Worm (Caenorhabditis elegans) whole organism, mixed stage, embryonic: ENCODE results near the gene C08A9.3.
A peak's percentile ranks its signal among the peaks of the same experiment; 100 is the strongest.
"Not testable (repeated sequence)": the region's sequence is repeated elsewhere in the genome, so short reads cannot be mapped to it uniquely, and the experiment has no call there.

Source experiments
- M03D4.4 ChIP-seq: sonication (generic microtip); optimal IDR thresholded peaks from 2 replicates; lab custom pipeline; 2017; ENCODE audit warnings: mild to moderate bottlenecking, missing genetic modification characterization, missing compliant biosample characterization
- bed-3 ChIP-seq: fragments of 200-800 bp; sonication (Bioruptor generic); optimal IDR thresholded peaks from 3 replicates; lab custom pipeline; 2018; ENCODE audit warnings: mild to moderate bottlenecking, missing genetic modification characterization, moderate library complexity, missing compliant biosample characterization
- blmp-1 ChIP-seq: fragments of 150-350 bp; optimal IDR thresholded peaks from 2 replicates; lab custom pipeline; 2014; ENCODE audit warnings: missing biosample characterization, missing genetic modification characterization
- ceh-39 ChIP-seq: fragments of 150-350 bp; optimal IDR thresholded peaks from 2 replicates; lab custom pipeline; 2014; ENCODE audit warnings: missing biosample characterization, missing genetic modification characterization
- ceh-43 ChIP-seq: fragments of 200-800 bp; sonication (Bioruptor generic); optimal IDR thresholded peaks from 2 replicates; lab custom pipeline; 2018; ENCODE audit warnings: mild to moderate bottlenecking, missing genetic modification characterization, moderate library complexity, missing compliant biosample characterization
- ceh-83 ChIP-seq: fragments of 200-800 bp; sonication (Bioruptor generic); optimal IDR thresholded peaks from 2 replicates; lab custom pipeline; 2018; ENCODE audit warnings: mild to moderate bottlenecking, missing genetic modification characterization, missing compliant biosample characterization
- ces-1 ChIP-seq: fragments of 150-350 bp; optimal IDR thresholded peaks from 2 replicates; lab custom pipeline; 2014; ENCODE audit warnings: missing biosample characterization, missing genetic modification reagents, missing genetic modification characterization
- cnd-1 ChIP-seq: fragments of 200-800 bp; sonication (Bioruptor generic); optimal IDR thresholded peaks from 2 replicates; lab custom pipeline; 2018; ENCODE audit warnings: mild to moderate bottlenecking, missing genetic modification characterization, missing compliant biosample characterization
- drap-1 ChIP-seq: fragments of 200-800 bp; sonication (Bioruptor generic); optimal IDR thresholded peaks from 3 replicates; lab custom pipeline; 2018; ENCODE audit warnings: mild to moderate bottlenecking, missing genetic modification characterization, missing compliant biosample characterization
- elt-1 ChIP-seq: sonication (generic microtip); optimal IDR thresholded peaks from 2 replicates; lab custom pipeline; 2017; ENCODE audit warnings: missing genetic modification characterization, mild to moderate bottlenecking, missing compliant biosample characterization, antibody characterized with exemption, moderate library complexity, borderline replicate concordance; ENCODE audit not compliant: insufficient read depth
- flh-1 ChIP-seq: fragments of 200-800 bp; sonication (Bioruptor generic); optimal IDR thresholded peaks from 2 replicates; lab custom pipeline; 2018; ENCODE audit warnings: mild to moderate bottlenecking, missing genetic modification characterization, moderate library complexity, missing compliant biosample characterization
- hlh-1 ChIP-seq: fragments of 150-350 bp; optimal IDR thresholded peaks from 2 replicates; lab custom pipeline; 2014; ENCODE audit warnings: missing biosample characterization, missing genetic modification reagents, missing genetic modification characterization
- mls-2 ChIP-seq: sonication (generic microtip); optimal IDR thresholded peaks from 2 replicates; lab custom pipeline; 2016; ENCODE audit warnings: mild to moderate bottlenecking, missing genetic modification characterization, moderate library complexity, missing compliant biosample characterization
- nhr-2 ChIP-seq: fragments of 150-350 bp; optimal IDR thresholded peaks from 2 replicates; lab custom pipeline; 2014; ENCODE audit warnings: missing biosample characterization, missing genetic modification characterization
- nhr-237 ChIP-seq: fragments of 150-350 bp; optimal IDR thresholded peaks from 2 replicates; lab custom pipeline; 2014; ENCODE audit warnings: missing biosample characterization, missing genetic modification characterization
- nhr-28 ChIP-seq: fragments of 150-350 bp; optimal IDR thresholded peaks from 2 replicates; lab custom pipeline; 2014; ENCODE audit warnings: missing biosample characterization, missing genetic modification characterization
- pha-4 ChIP-seq: fragments of 150-350 bp; optimal IDR thresholded peaks from 2 replicates; lab custom pipeline; 2018; ENCODE audit warnings: missing biosample characterization, missing genetic modification reagents, missing genetic modification characterization
- sem-2 ChIP-seq: fragments of 200-800 bp; sonication (Bioruptor generic); optimal IDR thresholded peaks from 2 replicates; lab custom pipeline; 2018; ENCODE audit warnings: mild to moderate bottlenecking, missing genetic modification characterization, missing compliant biosample characterization
- snpc-4 ChIP-seq: fragments of 150-350 bp; optimal IDR thresholded peaks from 2 replicates; lab custom pipeline; 2014; ENCODE audit warnings: missing biosample characterization, missing genetic modification characterization
- sptf-1 ChIP-seq: sonication (generic microtip); optimal IDR thresholded peaks from 2 replicates; lab custom pipeline; 2017; ENCODE audit warnings: mild to moderate bottlenecking, missing genetic modification characterization, moderate library complexity, missing compliant biosample characterization
- tbx-8 ChIP-seq: fragments of 200-800 bp; sonication (Bioruptor generic); optimal IDR thresholded peaks from 2 replicates; lab custom pipeline; 2018; ENCODE audit warnings: mild to moderate bottlenecking, missing genetic modification characterization, moderate library complexity, missing compliant biosample characterization
- unc-39 ChIP-seq: fragments of 150-350 bp; optimal IDR thresholded peaks from 2 replicates; lab custom pipeline; 2014; ENCODE audit warnings: missing biosample characterization, missing genetic modification characterization
- unc-62 ChIP-seq: fragments of 150-350 bp; optimal IDR thresholded peaks from 2 replicates; lab custom pipeline; 2014; ENCODE audit warnings: missing biosample characterization, missing genetic modification reagents, missing genetic modification characterization
- zip-8 ChIP-seq: fragments of 150-350 bp; optimal IDR thresholded peaks from 2 replicates; lab custom pipeline; 2014; ENCODE audit warnings: missing biosample characterization, missing genetic modification characterization

C08A9.3 gene

ce11 chrX:17093199-17093598, at the start of gene C08A9.3:
Gene C08A9.3, minus strand, starts transcription at chrX:17093299.
- TF ChIP-seq ceh-43 (GFP tag; lab: Kevin White, UChicago): no peak

ce11 chrX:17140447-17140846, 47.3 kb upstream of the C08A9.3 start:
- TF ChIP-seq unc-39 (no peak), snpc-4 (tag; lab: Kevin White, UChicago) (no peak), hlh-1 (tag; lab: Kevin White, UChicago) (no peak), nhr-2 (tag; lab: Kevin White, UChicago) (no peak), tbx-8 (GFP tag; lab: Kevin White, UChicago) (no peak), zip-8 (tag; lab: Kevin White, UChicago) (no peak), elt-1 (no peak), flh-1 (no peak), ceh-39 (tag; lab: Kevin White, UChicago) (no peak), sem-2 (no peak), ces-1 (GFP tag; lab: Kevin White, UChicago) (no peak), drap-1 (GFP tag; lab: Kevin White, UChicago) (no peak), blmp-1 (tag; lab: Kevin White, UChicago) (no peak)

ce11 chrX:17139204-17139780, 46.2 kb upstream of the C08A9.3 start:
- TF ChIP-seq ceh-43 (GFP tag; lab: Kevin White, UChicago) (no peak), elt-1 (no peak), nhr-2 (tag; lab: Kevin White, UChicago) (no peak), flh-1 (no peak), mls-2 (tag; lab: Kevin White, UChicago) (no peak), sem-2 (no peak), unc-39 (no peak)

- TF ChIP-seq unc-39: no peak
- TF ChIP-seq unc-62 (GFP tag; lab: Kevin White, UChicago): peak; percentile 59
These were observed 45.0 kb upstream of the C08A9.3 start, which contains the start of gene cnp-3 for ce11 chrX:17138060-17138557. Gene cnp-3, minus strand, starts transcription at chrX:17138110.

- TF ChIP-seq nhr-28 (tag; lab: Kevin White, UChicago) (no peak), unc-62 (GFP tag; lab: Kevin White, UChicago) (no peak), elt-1 (no peak), mls-2 (tag; lab: Kevin White, UChicago) (no peak), M03D4.4 (tag; lab: Kevin White, UChicago) (no peak), ceh-83 (GFP tag; lab: Kevin White, UChicago) (no peak), drap-1 (GFP tag; lab: Kevin White, UChicago) (no peak), sptf-1 (tag; lab: Kevin White, UChicago) (no peak)
These were observed 42.6 kb upstream of the C08A9.3 start for ce11 chrX:17135704-17136103.

- no peak for TF ChIP-seq blmp-1 (tag; lab: Kevin White, UChicago)
These were observed 41.3 kb upstream of the C08A9.3 start, which contains the start of gene K09E3.7 for ce11 chrX:17134427-17134826. Gene K09E3.7, minus strand, starts transcription at chrX:17134527.

- not testable (repeated sequence) for TF ChIP-seq snpc-4 (tag; lab: Kevin White, UChicago); nhr-237 (tag; lab: Kevin White, UChicago); tbx-8 (GFP tag; lab: Kevin White, UChicago)
These were observed 24.3 kb upstream of the C08A9.3 start, which contains the start of gene K09E3.2 for ce11 chrX:17117359-17117758. Gene K09E3.2, plus strand, starts transcription at chrX:17117659.

- TF ChIP-seq cnd-1 (tag; lab: Kevin White, UChicago): no peak
- TF ChIP-seq unc-62 (GFP tag; lab: Kevin White, UChicago): no peak
- no peak for TF ChIP-seq bed-3
- TF ChIP-seq sem-2: no peak
- no peak for TF ChIP-seq unc-39
- TF ChIP-seq tbx-8 (GFP tag; lab: Kevin White, UChicago): no peak
- no peak for TF ChIP-seq M03D4.4 (tag; lab: Kevin White, UChicago)
- no peak for TF ChIP-seq nhr-237 (tag; lab: Kevin White, UChicago)
- TF ChIP-seq ceh-43 (GFP tag; lab: Kevin White, UChicago): no peak
- no peak for TF ChIP-seq snpc-4 (tag; lab: Kevin White, UChicago)
- no peak for TF ChIP-seq mls-2 (tag; lab: Kevin White, UChicago)
- no peak for TF ChIP-seq pha-4 (tag; lab: Kevin White, UChicago)
These were observed 22.0 kb upstream of the C08A9.3 start, which contains the start of gene lido-6 for ce11 chrX:17115089-17115488. Gene lido-6, minus strand, starts transcription at chrX:17115189.
